Worm (Caenorhabditis elegans) whole organism, L1 larva: ENCODE measurements around the gene F21C10.10.

Experiments
- C16A3.4 ChIP-seq: fragments of 150-350 bp; optimal IDR thresholded peaks from 2 replicates; lab custom pipeline; 2014; ENCODE audit warnings: missing biosample characterization, missing genetic modification characterization
- aly-2 ChIP-seq: fragments of 150-350 bp; optimal IDR thresholded peaks from 2 replicates; lab custom pipeline; 2014; ENCODE audit warnings: missing biosample characterization, missing genetic modification characterization
- ama-1 ChIP-seq: fragments of 150-350 bp; optimal IDR thresholded peaks from 2 replicates; lab custom pipeline; 2014
- grh-1 ChIP-seq: fragments of 200-800 bp; sonication (Bioruptor generic); IDR thresholded peaks from 2 replicates; pipeline ENCODE4 v1.3.6; 2022; ENCODE audit warnings: missing genetic modification reagents, missing genetic modification characterization, missing compliant biosample characterization
- lin-13 ChIP-seq: fragments of 150-350 bp; optimal IDR thresholded peaks from 2 replicates; lab custom pipeline; 2014; ENCODE audit warnings: missing biosample characterization, missing genetic modification reagents, missing genetic modification characterization
- lin-35 ChIP-seq, 2 experiments: fragments of 150-350 bp; optimal IDR thresholded peaks; 2 replicates each; lab custom pipeline; 2014; ENCODE audit warnings: missing biosample characterization in 2 of 2, missing genetic modification characterization in 2 of 2, missing genetic modification reagents in 2 of 2
- pqm-1 ChIP-seq: sonication (generic microtip); optimal IDR thresholded peaks from 3 replicates; lab custom pipeline; 2017; ENCODE audit warnings: missing biosample characterization, missing genetic modification characterization
- snpc-4 ChIP-seq: fragments of 150-350 bp; optimal IDR thresholded peaks from 2 replicates; lab custom pipeline; 2014; ENCODE audit warnings: missing biosample characterization, missing genetic modification characterization
- snu-23 ChIP-seq: sonication (generic microtip); optimal IDR thresholded peaks from 2 replicates; lab custom pipeline; 2016; ENCODE audit warnings: missing genetic modification characterization, missing compliant biosample characterization
- sox-4 ChIP-seq: sonication (generic microtip); optimal IDR thresholded peaks from 2 replicates; lab custom pipeline; 2016; ENCODE audit warnings: missing genetic modification characterization, missing compliant biosample characterization
- tbx-2 ChIP-seq: sonication (generic microtip); optimal IDR thresholded peaks from 2 replicates; lab custom pipeline; 2016; ENCODE audit warnings: missing genetic modification characterization, missing compliant biosample characterization
- unc-130 ChIP-seq: fragments of 150-350 bp; optimal IDR thresholded peaks from 2 replicates; lab custom pipeline; 2017; ENCODE audit warnings: missing biosample characterization, missing genetic modification characterization, inconsistent platforms
- zag-1 ChIP-seq: fragments of 150-350 bp; optimal IDR thresholded peaks from 2 replicates; lab custom pipeline; 2014; ENCODE audit warnings: missing biosample characterization, missing genetic modification characterization
- ztf-4 ChIP-seq: fragments of 150-350 bp; optimal IDR thresholded peaks from 2 replicates; lab custom pipeline; 2014; ENCODE audit warnings: missing biosample characterization, missing genetic modification characterization

DNA sequence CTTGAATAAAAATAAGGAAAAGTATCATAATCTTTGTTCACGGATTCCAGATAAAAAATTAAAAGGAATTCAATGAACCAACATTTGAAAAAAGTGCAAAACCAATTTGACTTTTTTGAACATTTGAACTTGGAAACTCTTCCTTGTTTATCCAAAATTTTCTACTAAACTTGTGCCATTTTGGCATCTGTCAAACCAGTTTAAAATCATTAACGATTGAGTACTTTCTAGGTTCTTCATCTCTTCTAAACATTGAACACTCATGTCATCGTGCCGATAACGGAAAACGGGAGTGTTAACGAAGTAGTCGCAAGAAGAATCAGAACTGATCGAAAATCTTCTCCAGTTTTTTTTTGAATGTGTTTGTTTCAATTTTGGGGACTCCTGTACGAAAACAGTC lies 11.8 kb upstream of the F21C10.10 start:
- TF ChIP-seq sox-4 (tag; lab: Kevin White, UChicago) (no peak), unc-130 (tag; lab: Kevin White, UChicago) (no peak), ztf-4 (no peak), pqm-1 (no peak), snpc-4 (tag; lab: Kevin White, UChicago) (no peak), tbx-2 (tag; lab: Kevin White, UChicago) (peak; percentile 27), lin-13 (GFP tag; lab: Kevin White, UChicago) (no peak), grh-1 (GFP tag; lab: Robert Waterston, UW) (peak; percentile 53), lin-35 (GFP tag; optimal IDR thresholded peaks at IDR 0.05; lab: Kevin White, UChicago) (peak in 1 of 2 experiments; percentile 24), ama-1 (lab: Kevin White, UChicago) (no peak), aly-2 (tag; lab: Kevin White, UChicago) (no peak), C16A3.4 (tag; lab: Kevin White, UChicago) (no peak), zag-1 (tag; lab: Kevin White, UChicago) (no peak), snu-23 (GFP tag; lab: Kevin White, UChicago) (no peak)
